Fruit fly (Drosophila melanogaster) whole organism, embryonic: ENCODE data around the gene Eig71Ea.
A peak's percentile ranks its signal among the peaks of the same experiment; 100 is the strongest.

ENCODE experiments used
- ATbp ChIP-seq: fragments of 200-800 bp; sonication (Bioruptor generic); optimal IDR thresholded peaks from 2 replicates; lab custom pipeline; 2017; ENCODE audit warnings: missing biosample characterization, mild to moderate bottlenecking, missing genetic modification characterization, missing genetic modification reagents
- Awh ChIP-seq: fragments of 200-800 bp; sonication (Bioruptor generic); IDR thresholded peaks from 2 replicates; pipeline ENCODE4, ENCODE4 v1.3.6; 2022; ENCODE audit warnings: missing biosample characterization, missing genetic modification characterization
- Blimp-1 ChIP-seq: fragments of 200-800 bp; sonication (Bioruptor generic); optimal IDR thresholded peaks from 3 replicates; lab custom pipeline; 2018; ENCODE audit warnings: missing biosample characterization, missing genetic modification characterization, mild to moderate bottlenecking, moderate library complexity, missing genetic modification reagents
- C15 ChIP-seq: fragments of 200-800 bp; sonication (Bioruptor generic); IDR thresholded peaks from 3 replicates; pipeline ENCODE4 v1.3.6; 2022; ENCODE audit warnings: missing biosample characterization, missing genetic modification characterization
- CG1233 ChIP-seq: fragments of 200-800 bp; sonication (Bioruptor generic); optimal IDR thresholded peaks from 4 replicates; lab custom pipeline; 2018; ENCODE audit warnings: missing biosample characterization, mild to moderate bottlenecking, missing genetic modification characterization
- CG12769 ChIP-seq: fragments of 200-800 bp; sonication (Bioruptor generic); optimal IDR thresholded peaks from 2 replicates; lab custom pipeline; 2019; ENCODE audit warnings: missing biosample characterization, mild to moderate bottlenecking, missing genetic modification characterization, moderate library complexity
- CG15514 ChIP-seq: fragments of 200-800 bp; sonication (Bioruptor generic); optimal IDR thresholded peaks from 3 replicates; lab custom pipeline; 2017; ENCODE audit warnings: missing biosample characterization, missing genetic modification characterization, mild to moderate bottlenecking, moderate library complexity, missing genetic modification reagents
- CG16815 ChIP-seq: fragments of 200-800 bp; sonication (Bioruptor generic); optimal IDR thresholded peaks from 3 replicates; lab custom pipeline; 2017; ENCODE audit warnings: missing biosample characterization, mild to moderate bottlenecking, missing genetic modification characterization
- CG18599 ChIP-seq: fragments of 200-800 bp; sonication (Bioruptor generic); optimal IDR thresholded peaks from 3 replicates; lab custom pipeline; 2017; ENCODE audit warnings: missing biosample characterization, missing genetic modification characterization, mild to moderate bottlenecking, moderate library complexity, missing genetic modification reagents
- CG2202 ChIP-seq: fragments of 200-800 bp; sonication (Bioruptor generic); optimal IDR thresholded peaks from 2 replicates; lab custom pipeline; 2018; ENCODE audit warnings: missing biosample characterization, mild to moderate bottlenecking, missing genetic modification characterization
- CG2712 ChIP-seq: fragments of 200-800 bp; optimal IDR thresholded peaks from 3 replicates; lab custom pipeline; 2019; ENCODE audit warnings: missing biosample characterization, mild to moderate bottlenecking, missing genetic modification characterization, moderate library complexity
- CG32772 ChIP-seq: fragments of 200-800 bp; sonication (Bioruptor generic); IDR thresholded peaks from 2 replicates; pipeline ENCODE4 v1.3.6; 2022; ENCODE audit warnings: missing biosample characterization, missing genetic modification characterization
- CG6254 ChIP-seq: fragments of 200-800 bp; sonication (Bioruptor generic); optimal IDR thresholded peaks from 3 replicates; lab custom pipeline; 2017; ENCODE audit warnings: mild to moderate bottlenecking, missing biosample characterization, missing genetic modification reagents, missing genetic modification characterization
- CG7372 ChIP-seq: fragments of 200-800 bp; sonication (Bioruptor generic); IDR thresholded peaks from 2 replicates; pipeline ENCODE4 v1.3.6; 2022; ENCODE audit warnings: missing biosample characterization, missing genetic modification characterization
- CG8089 ChIP-seq: fragments of 200-800 bp; sonication (Bioruptor generic); optimal IDR thresholded peaks from 3 replicates; lab custom pipeline; 2016; ENCODE audit warnings: missing biosample characterization, missing genetic modification characterization
- CG9797 ChIP-seq: fragments of 200-800 bp; sonication (Bioruptor generic); optimal IDR thresholded peaks from 3 replicates; lab custom pipeline; 2018; ENCODE audit warnings: missing biosample characterization, mild to moderate bottlenecking, missing genetic modification characterization
- CkIIα-i1 ChIP-seq: fragments of 200-800 bp; sonication (Bioruptor generic); IDR thresholded peaks from 2 replicates; pipeline ENCODE4 v1.3.6; 2022; ENCODE audit warnings: missing biosample characterization, missing genetic modification characterization
- Dll ChIP-seq: fragments of 200-800 bp; sonication (Bioruptor generic); IDR thresholded peaks from 4 replicates; pipeline ENCODE4 v1.3.6; 2022; ENCODE audit warnings: missing biosample characterization, missing genetic modification characterization; ENCODE audit not compliant: partially characterized antibody
- Ets65A ChIP-seq: fragments of 200-800 bp; sonication (Bioruptor generic); peaks from one replicate; lab custom pipeline; 2016; ENCODE audit warnings: missing biosample characterization, missing genetic modification characterization
- Lim3 ChIP-seq: fragments of 200-800 bp; sonication (Bioruptor generic); IDR thresholded peaks from 2 replicates; pipeline ENCODE4 v1.3.6; 2022; ENCODE audit warnings: missing biosample characterization, missing genetic modification characterization
- Med ChIP-seq: fragments of 200-800 bp; sonication (Bioruptor generic); peaks from one replicate; lab custom pipeline; 2016; ENCODE audit warnings: missing biosample characterization, missing genetic modification characterization, mild to moderate bottlenecking, inconsistent platforms, moderate library complexity
- Meics ChIP-seq: fragments of 200-800 bp; sonication (Bioruptor generic); optimal IDR thresholded peaks from 2 replicates; lab custom pipeline; 2017; ENCODE audit warnings: missing biosample characterization, mild to moderate bottlenecking, missing genetic modification characterization
- Mrtf ChIP-seq: fragments of 200-800 bp; sonication (Bioruptor generic); IDR thresholded peaks from 3 replicates; pipeline ENCODE4 v1.3.6; 2022; ENCODE audit warnings: missing biosample characterization, missing genetic modification characterization
- Pdp1 ChIP-seq, 2 experiments: fragments of 200-800 bp; sonication (Bioruptor generic); optimal IDR thresholded peaks; 3 replicates each; lab custom pipeline; 2016; ENCODE audit warnings: missing biosample characterization in 2 of 2, missing genetic modification characterization in 2 of 2, mild to moderate bottlenecking in 1 of 2, moderate library complexity in 1 of 2
- Vsx1 ChIP-seq: fragments of 200-800 bp; sonication (Bioruptor generic); optimal IDR thresholded peaks from 2 replicates; lab custom pipeline; 2017; ENCODE audit warnings: missing biosample characterization, mild to moderate bottlenecking, missing genetic modification characterization, missing genetic modification reagents
- abd-A ChIP-seq: fragments of 200-800 bp; sonication (Bioruptor generic); optimal IDR thresholded peaks from 3 replicates; lab custom pipeline; 2019; ENCODE audit warnings: missing biosample characterization, mild to moderate bottlenecking, missing genetic modification characterization, moderate library complexity
- ara ChIP-seq: fragments of 200-800 bp; sonication (Bioruptor generic); IDR thresholded peaks from 2 replicates; pipeline ENCODE4 v1.3.6; 2022; ENCODE audit warnings: missing biosample characterization, missing genetic modification characterization
- bab2 ChIP-seq: fragments of 200-800 bp; sonication (Bioruptor generic); optimal IDR thresholded peaks from 2 replicates; lab custom pipeline; 2016; ENCODE audit warnings: missing biosample characterization, missing genetic modification characterization
- caup ChIP-seq: fragments of 200-800 bp; sonication (Bioruptor generic); optimal IDR thresholded peaks from 3 replicates; lab custom pipeline; 2017; ENCODE audit warnings: missing biosample characterization, mild to moderate bottlenecking, missing genetic modification characterization, moderate library complexity; ENCODE audit not compliant: severe bottlenecking
- chinmo ChIP-seq: fragments of 200-800 bp; sonication (Bioruptor generic); IDR thresholded peaks from 4 replicates; pipeline ENCODE4 v1.3.6; 2022; ENCODE audit warnings: missing biosample characterization, missing genetic modification characterization; ENCODE audit not compliant: partially characterized antibody
- ci ChIP-seq: fragments of 200-800 bp; sonication (Bioruptor generic); IDR thresholded peaks from 3 replicates; pipeline ENCODE4 v1.3.6; 2022; ENCODE audit warnings: missing biosample characterization, missing genetic modification characterization
- dati ChIP-seq: fragments of 200-800 bp; sonication (Bioruptor generic); IDR thresholded peaks from 2 replicates; pipeline ENCODE4 v1.3.6; 2022; ENCODE audit warnings: missing biosample characterization, missing genetic modification characterization
- dimm ChIP-seq: fragments of 200-800 bp; sonication (Bioruptor generic); IDR thresholded peaks from 2 replicates; pipeline ENCODE4 v1.3.6; 2022; ENCODE audit warnings: missing biosample characterization, missing genetic modification characterization
- gem ChIP-seq: fragments of 200-800 bp; sonication (Bioruptor generic); optimal IDR thresholded peaks from 2 replicates; lab custom pipeline; 2019; ENCODE audit warnings: missing biosample characterization, mild to moderate bottlenecking, missing genetic modification characterization, moderate library complexity
- grn ChIP-seq: fragments of 200-800 bp; sonication (Bioruptor generic); optimal IDR thresholded peaks from 3 replicates; lab custom pipeline; 2017; ENCODE audit warnings: missing biosample characterization, missing genetic modification characterization
- gsb-n ChIP-seq: fragments of 200-800 bp; sonication (Bioruptor generic); optimal IDR thresholded peaks from 3 replicates; lab custom pipeline; 2018; ENCODE audit warnings: missing biosample characterization, mild to moderate bottlenecking, missing genetic modification characterization
- jigr1 ChIP-seq: fragments of 200-800 bp; sonication (Bioruptor generic); IDR thresholded peaks from 3 replicates; pipeline ENCODE4 v1.3.6; 2022; ENCODE audit warnings: missing biosample characterization, missing genetic modification characterization
- mld ChIP-seq: fragments of 200-800 bp; sonication (Bioruptor generic); IDR thresholded peaks from 3 replicates; pipeline ENCODE4 v1.3.6; 2022; ENCODE audit warnings: missing biosample characterization, missing genetic modification characterization; ENCODE audit not compliant: partially characterized antibody
- oc ChIP-seq: fragments of 200-800 bp; sonication (Bioruptor generic); optimal IDR thresholded peaks from 2 replicates; lab custom pipeline; 2018; ENCODE audit warnings: missing biosample characterization, mild to moderate bottlenecking, missing genetic modification characterization, moderate library complexity
- otp ChIP-seq: fragments of 200-800 bp; sonication (Bioruptor generic); IDR thresholded peaks from 3 replicates; pipeline ENCODE4, ENCODE4 v1.3.6; 2022; ENCODE audit warnings: missing biosample characterization, missing genetic modification characterization
- sens ChIP-seq: fragments of 200-800 bp; sonication (Bioruptor generic); peaks from one replicate; lab custom pipeline; 2016; ENCODE audit warnings: missing biosample characterization, missing genetic modification characterization
- shn ChIP-seq: fragments of 200-800 bp; sonication (Bioruptor generic); optimal IDR thresholded peaks from 3 replicates; lab custom pipeline; 2016; ENCODE audit warnings: missing biosample characterization, missing genetic modification characterization
- slbo ChIP-seq: fragments of 200-800 bp; sonication (Bioruptor generic); IDR thresholded peaks from 2 replicates; pipeline ENCODE4 v1.3.6; 2022; ENCODE audit warnings: missing biosample characterization, missing genetic modification characterization
- unc-4 ChIP-seq: fragments of 200-800 bp; sonication (Bioruptor generic); IDR thresholded peaks from 2 replicates; pipeline ENCODE4 v1.3.6; 2022; ENCODE audit warnings: missing biosample characterization, missing genetic modification characterization; ENCODE audit not compliant: partially characterized antibody
- vvl ChIP-seq: fragments of 200-800 bp; sonication (Bioruptor generic); IDR thresholded peaks from 2 replicates; pipeline ENCODE4 v1.3.6; 2022; ENCODE audit warnings: missing biosample characterization, missing genetic modification characterization
- zen2 ChIP-seq: fragments of 200-800 bp; sonication (Bioruptor generic); IDR thresholded peaks from 3 replicates; pipeline ENCODE4 v1.3.6; 2022; ENCODE audit warnings: missing biosample characterization, missing genetic modification characterization; ENCODE audit not compliant: partially characterized antibody

Gene Eig71Ea

dm6 chr3L:15649561-15649960, at the start of gene Eig71Ea, which contains the start of gene Eig71Eb:
Gene Eig71Ea, minus strand, starts transcription at chr3L:15649661.
Gene Eig71Eb, plus strand, starts transcription at chr3L:15649936.
- TF ChIP-seq CG18599 (GFP tag; lab: Kevin White, UChicago) (no peak), caup (GFP tag; lab: Kevin White, UChicago) (no peak), CG32772 (no peak), grn (GFP tag; lab: Kevin White, UChicago) (no peak), CG2712 (tag; lab: Kevin White, UChicago) (no peak), gem (no peak), dimm (no peak), CG1233 (GFP tag; lab: Kevin White, UChicago) (no peak), CG6254 (GFP tag; lab: Kevin White, UChicago) (no peak), CG8089 (GFP tag; lab: Kevin White, UChicago) (no peak), ara (GFP tag; lab: Robert Waterston, UW) (no peak), CG7372 (GFP tag; lab: Robert Waterston, UW) (no peak), CG16815 (no peak), shn (GFP tag; lab: Kevin White, UChicago) (no peak), Mrtf (no peak), mld (GFP tag; lab: Robert Waterston, UW) (no peak), CkIIα-i1 (GFP tag; lab: Robert Waterston, UW) (no peak)

- TF ChIP-seq Lim3 (GFP tag; lab: Robert Waterston, UW) (no peak), zen2 (no peak), C15 (GFP tag; lab: Robert Waterston, UW) (no peak), chinmo (GFP tag; lab: Robert Waterston, UW) (0 out of 4 replicates have a peak, but pooled peaks have one; percentile 9), jigr1 (no peak), Med (peak; percentile 26), slbo (GFP tag; lab: Robert Waterston, UW) (0 out of 2 replicates have a peak, but pooled peaks have one; percentile 13), ATbp (GFP tag; lab: Kevin White, UChicago) (no peak), Ets65A (GFP tag; lab: Kevin White, UChicago) (peak; percentile 66), CG15514 (no peak), CG2202 (no peak), Dll (no peak), dati (GFP tag; lab: Robert Waterston, UW) (no peak)
Measured at dm6 chr3L:15697916-15698315, 48.5 kb upstream of the Eig71Ea start.

dm6 chr3L:15695195-15695594, 45.7 kb upstream of the Eig71Ea start:
- TF ChIP-seq CG12769 (tag; lab: Kevin White, UChicago) (peak; percentile 71), bab2 (GFP tag; lab: Kevin White, UChicago) (no peak), gsb-n (tag; lab: Kevin White, UChicago) (peak; percentile 55), Meics (GFP tag; lab: Kevin White, UChicago) (no peak), sens (GFP tag; lab: Kevin White, UChicago) (peak; percentile 37), Pdp1 (GFP tag; optimal IDR thresholded peaks at IDR 0.05; lab: Kevin White, UChicago) (peak in 1 of 2 experiments; percentile 42), otp (GFP tag; lab: Robert Waterston, UW) (0 out of 3 replicates have a peak, but pooled peaks have one; percentile 42), Blimp-1 (GFP tag; lab: Kevin White, UChicago) (peak; percentile 46), Vsx1 (peak; percentile 51), CG9797 (GFP tag; lab: Kevin White, UChicago) (no peak), ci (GFP tag; lab: Robert Waterston, UW) (0 out of 3 replicates have a peak, but pooled peaks have one; percentile 12), vvl (GFP tag; lab: Robert Waterston, UW) (peak; percentile 54; the same call in 1 of the 2 replicates), unc-4 (GFP tag; lab: Robert Waterston, UW) (no peak), Awh (GFP tag; lab: Robert Waterston, UW) (peak; percentile 95), oc (tag; lab: Kevin White, UChicago) (peak; percentile 80), abd-A (tag; lab: Kevin White, UChicago) (peak; percentile 85)
- TF ChIP-seq, all 482 proteins: peak for 12
